Worm (Caenorhabditis elegans) whole organism, L4 larva: ENCODE data around the gene rpoa-49.

Source experiments
- ceh-82 ChIP-seq: sonication (generic microtip); optimal IDR thresholded peaks from 2 replicates; lab custom pipeline; 2017; ENCODE audit warnings: missing biosample characterization, missing genetic modification characterization
- dve-1 ChIP-seq: sonication (generic microtip); optimal IDR thresholded peaks from 2 replicates; lab custom pipeline; 2017; ENCODE audit warnings: antibody characterized with exemption, mild to moderate bottlenecking, missing genetic modification characterization, missing compliant biosample characterization; ENCODE audit not compliant: insufficient read depth
- lin-39 ChIP-seq: fragments of 150-350 bp; optimal IDR thresholded peaks from 2 replicates; lab custom pipeline; 2014; ENCODE audit warnings: missing biosample characterization, missing genetic modification reagents, missing genetic modification characterization
- nhr-10 ChIP-seq: fragments of 150-350 bp; optimal IDR thresholded peaks from 2 replicates; lab custom pipeline; 2014; ENCODE audit warnings: missing biosample characterization, missing genetic modification characterization
- nhr-48 ChIP-seq: sonication (generic microtip); optimal IDR thresholded peaks from 2 replicates; lab custom pipeline; 2016; ENCODE audit warnings: mild to moderate bottlenecking, missing genetic modification characterization, missing compliant biosample characterization
- nhr-77 ChIP-seq: fragments of 150-350 bp; optimal IDR thresholded peaks from 2 replicates; lab custom pipeline; 2014; ENCODE audit warnings: missing biosample characterization, missing genetic modification characterization
- pqm-1 ChIP-seq: sonication (generic microtip); optimal IDR thresholded peaks from 2 replicates; lab custom pipeline; 2017; ENCODE audit warnings: missing biosample characterization, missing genetic modification characterization
- zag-1 ChIP-seq: fragments of 150-350 bp; optimal IDR thresholded peaks from 2 replicates; lab custom pipeline; 2014; ENCODE audit warnings: missing biosample characterization, missing genetic modification characterization

- peak; percentile 32 for TF ChIP-seq dve-1 (tag; lab: Kevin White, UChicago)
- no peak for TF ChIP-seq zag-1 (tag; lab: Kevin White, UChicago)
- TF ChIP-seq nhr-77 (tag; lab: Kevin White, UChicago), result no peak
- TF ChIP-seq lin-39 (tag; lab: Kevin White, UChicago), result no peak
- peak; percentile 64 for TF ChIP-seq pqm-1 (tag; lab: Kevin White, UChicago)
- TF ChIP-seq nhr-48, result no peak
- no peak for TF ChIP-seq nhr-10 (tag; lab: Kevin White, UChicago)
- no peak for TF ChIP-seq ceh-82
These were observed 31.8 kb downstream of the rpoa-49 start for ce11 chrII:76662-77061.
